Fruit fly (Drosophila melanogaster): Measurements from ENCODE around the gene Actn3.

- TF ChIP-seq CG8301 (tag; optimal IDR thresholded peaks at IDR 0.05) (peak; percentile 84), CG15710 (tag; optimal IDR thresholded peaks at IDR 0.05) (peak; percentile 89), EcR (GFP tag; optimal IDR thresholded peaks at IDR 0.05) (peak; percentile 81), Ets98B (GFP tag; IDR thresholded peaks at IDR 0.05) (peak; percentile 98), CG32121 (GFP tag; IDR thresholded peaks at IDR 0.05) (peak; percentile 96), D1 (tag; optimal IDR thresholded peaks at IDR 0.05) (no peak), CG17806 (tag; optimal IDR thresholded peaks at IDR 0.05) (peak; percentile 79), rn (GFP tag; IDR thresholded peaks at IDR 0.05) (peak; percentile 89), CG14655 (GFP tag; optimal IDR thresholded peaks at IDR 0.05) (peak; percentile 87), CG13204 (GFP tag; optimal IDR thresholded peaks at IDR 0.05) (peak; percentile 58)
These were observed 8.8 kb upstream of the Actn3 start for dm6 chr3R:16986181-16987074.

All from whole organism, pupa.